Fruit fly (Drosophila melanogaster): ENCODE measurements around the gene Cdk12.

Gene Cdk12

dm6 chr3L:21496865-21497634 lies 19.1 kb upstream of the Cdk12 start, which contains the start of gene Hr78 (continued):
- TF ChIP-seq CrebB (tag; optimal IDR thresholded peaks at IDR 0.05) (peak; percentile 17), tx (GFP tag; optimal IDR thresholded peaks at IDR 0.05) (no peak), bab2 (GFP tag; optimal IDR thresholded peaks at IDR 0.05) (no peak), Trl (optimal IDR thresholded peaks at IDR 0.05) (no peak), Trl (GFP tag; optimal IDR thresholded peaks at IDR 0.05) (no peak), luna (GFP tag; optimal IDR thresholded peaks at IDR 0.05) (no peak), CG6175 (GFP tag; IDR thresholded peaks at IDR 0.05) (no peak), Hey (tag; optimal IDR thresholded peaks at IDR 0.05) (no peak), eve (GFP tag; optimal IDR thresholded peaks at IDR 0.05) (no peak), CG1233 (GFP tag; optimal IDR thresholded peaks at IDR 0.05) (peak; percentile 84), Ptx1 (GFP tag; IDR thresholded peaks at IDR 0.05) (peak; percentile 72), CG12219 (GFP tag; optimal IDR thresholded peaks at IDR 0.05) (peak; percentile 54), pita (GFP tag; optimal IDR thresholded peaks at IDR 0.05) (peak; percentile 4), Hr39 (optimal IDR thresholded peaks at IDR 0.05) (no peak), stwl (tag; optimal IDR thresholded peaks at IDR 0.05) (peak; percentile 56), Sry-β (GFP tag; optimal IDR thresholded peaks at IDR 0.05) (no peak), pum (GFP tag; optimal IDR thresholded peaks at IDR 0.05) (no peak), kni (GFP tag; optimal IDR thresholded peaks at IDR 0.05) (peak; percentile 3), CG10267 (tag; optimal IDR thresholded peaks at IDR 0.05) (peak; percentile 82), CG2202 (tag; optimal IDR thresholded peaks at IDR 0.05) (peak; percentile 9), Ssrp (tag; optimal IDR thresholded peaks at IDR 0.05) (peak; percentile 78), Fer2 (tag; optimal IDR thresholded peaks at IDR 0.05) (peak; percentile 56), org-1 (GFP tag; optimal IDR thresholded peaks at IDR 0.05) (peak; percentile 64), CG12659 (GFP tag; optimal IDR thresholded peaks at IDR 0.05) (peak; percentile 91), CG16863 (GFP tag; optimal IDR thresholded peaks at IDR 0.05) (no peak), CG13424 (tag; optimal IDR thresholded peaks at IDR 0.05) (peak; percentile 86), Jarid2 (GFP tag; optimal IDR thresholded peaks at IDR 0.05) (peak; percentile 50), yki (optimal IDR thresholded peaks at IDR 0.05) (no peak), CG15514 (GFP tag; optimal IDR thresholded peaks at IDR 0.05) (peak; percentile 52), CG11695 (GFP tag; IDR thresholded peaks at IDR 0.05) (peak; percentile 89; the same call in 2 of the 3 replicates), CG12299 (tag; optimal IDR thresholded peaks at IDR 0.05) (peak; percentile 71), CG1832 (GFP tag; optimal IDR thresholded peaks at IDR 0.05) (no peak), CG6791 (GFP tag; IDR thresholded peaks at IDR 0.05; ENCODE audit: partially characterized antibody) (no peak), MESR4 (GFP tag; optimal IDR thresholded peaks at IDR 0.05) (peak; percentile 93), row (GFP tag; IDR thresholded peaks at IDR 0.05) (peak; percentile 61), CG14965 (GFP tag; optimal IDR thresholded peaks at IDR 0.05; ENCODE audit: borderline replicate concordance) (no peak), CG12942 (GFP tag; optimal IDR thresholded peaks at IDR 0.05) (peak; percentile 51), nom (GFP tag; optimal IDR thresholded peaks at IDR 0.05) (peak; percentile 75), wdn (GFP tag; IDR thresholded peaks at IDR 0.05) (no peak), grau (tag; optimal IDR thresholded peaks at IDR 0.05) (peak; percentile 85), ttk (GFP tag; IDR thresholded peaks at IDR 0.05) (no peak; the same call in 1 of the 2 replicates), fd64A (GFP tag; optimal IDR thresholded peaks at IDR 0.05) (peak; percentile 14), CG4424 (GFP tag; optimal IDR thresholded peaks at IDR 0.05) (peak; percentile 75), CG4730 (GFP tag; IDR thresholded peaks at IDR 0.05) (no peak), zfh2 (GFP tag; optimal IDR thresholded peaks at IDR 0.05) (no peak), Optix (GFP tag; IDR thresholded peaks at IDR 0.05) (peak; percentile 43; the same call in 1 of the 3 replicates), CG11247 (GFP tag; IDR thresholded peaks at IDR 0.05) (no peak; the same call in 1 of the 2 replicates), CG8089 (GFP tag; optimal IDR thresholded peaks at IDR 0.05) (no peak), hkb (optimal IDR thresholded peaks at IDR 0.05) (no peak), hkb (GFP tag; IDR thresholded peaks at IDR 0.05) (peak; percentile 88), Lpt (GFP tag; optimal IDR thresholded peaks at IDR 0.05) (no peak)

All from whole organism, embryonic.